Worm (Caenorhabditis elegans) whole organism, L4 larva: ENCODE results near the gene irld-7.

Source experiments
- F10B5.3 ChIP-seq: sonication (generic microtip); optimal IDR thresholded peaks from 2 replicates; lab custom pipeline; 2016; ENCODE audit warnings: mild to moderate bottlenecking, missing genetic modification characterization, missing compliant biosample characterization
- ces-1 ChIP-seq: fragments of 150-350 bp; sonication (generic microtip); optimal IDR thresholded peaks from 4 replicates; lab custom pipeline; 2014; ENCODE audit warnings: missing biosample characterization, missing genetic modification reagents, missing genetic modification characterization
- egl-27 ChIP-seq: sonication (generic microtip); optimal IDR thresholded peaks from 3 replicates; lab custom pipeline; 2017; ENCODE audit warnings: missing biosample characterization, missing genetic modification reagents, missing genetic modification characterization
- fkh-10 ChIP-seq: fragments of 150-350 bp; optimal IDR thresholded peaks from 2 replicates; lab custom pipeline; 2014; ENCODE audit warnings: missing biosample characterization, missing genetic modification reagents, missing genetic modification characterization
- nhr-237 ChIP-seq: sonication (generic microtip); optimal IDR thresholded peaks from 2 replicates; lab custom pipeline; 2017; ENCODE audit warnings: missing biosample characterization, missing genetic modification characterization
- pqm-1 ChIP-seq: sonication (generic microtip); optimal IDR thresholded peaks from 2 replicates; lab custom pipeline; 2017; ENCODE audit warnings: missing biosample characterization, missing genetic modification characterization
- skn-1 ChIP-seq: fragments of 150-350 bp; optimal IDR thresholded peaks from 2 replicates; lab custom pipeline; 2014; ENCODE audit warnings: missing biosample characterization, missing genetic modification characterization
- unc-39 ChIP-seq: sonication (generic microtip); optimal IDR thresholded peaks from 2 replicates; lab custom pipeline; 2017; ENCODE audit warnings: missing biosample characterization, missing genetic modification characterization
- unc-62 ChIP-seq, 3 experiments: fragments of 150-350 bp in 1 of 3; sonication (generic microtip); optimal IDR thresholded peaks in 2 of 3; peaks in 1 of 3; 1 replicate in 1 of 3; 2 replicates in 2 of 3; lab custom pipeline; 2014 to 2017; ENCODE audit warnings: missing biosample characterization in 3 of 3, missing genetic modification characterization in 3 of 3, missing genetic modification reagents in 3 of 3, missing genotype in 1 of 3

DNA sequence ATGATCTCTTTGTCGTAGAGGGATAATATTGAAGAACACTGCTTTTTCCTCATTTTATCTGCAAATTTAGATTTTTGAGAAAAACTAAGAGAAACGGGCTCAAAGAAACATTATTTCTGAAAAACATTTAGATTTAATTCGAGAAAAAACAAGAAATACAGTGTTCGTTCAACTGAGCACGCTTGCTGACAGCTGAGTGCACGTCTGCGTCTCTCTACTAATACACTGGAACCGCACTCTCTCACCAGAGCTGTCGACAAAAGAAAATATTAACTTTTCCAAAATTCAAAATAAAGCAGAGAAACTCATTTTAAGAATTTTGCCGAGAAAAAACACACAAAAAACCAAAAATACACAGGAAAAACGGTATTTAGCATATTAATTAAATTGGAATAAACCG, 23.1 kb downstream of the irld-7 start, which contains the start of gene drh-1:
- TF ChIP-seq F10B5.3 (no peak), skn-1 (tag; lab: Kevin White, UChicago) (no peak), fkh-10 (GFP tag; lab: Kevin White, UChicago) (no peak), egl-27 (tag; lab: Kevin White, UChicago) (no peak), ces-1 (GFP tag; lab: Kevin White, UChicago) (no peak), nhr-237 (tag; lab: Kevin White, UChicago) (no peak), unc-62 (GFP tag; optimal IDR thresholded peaks at IDR 0.05 in 1 of 2; lab: Kevin White, UChicago) (no peak), unc-62 (tag; optimal IDR thresholded peaks at IDR 0.05; lab: Kevin White, UChicago) (no peak), unc-39 (tag; lab: Kevin White, UChicago) (no peak), pqm-1 (tag; lab: Kevin White, UChicago) (no peak)
